Worm (Caenorhabditis elegans): ENCODE measurements around the gene F41H10.12.
A peak's percentile ranks its signal among the peaks of the same experiment; 100 is the strongest.

F41H10.12 gene

ce11 chrIV:5389951-5390350 is 4.8 kb downstream of the F41H10.12 start (continued):
- TF ChIP-seq mdt-29 (GFP tag; IDR thresholded peaks at IDR 0.05) (no peak), nhr-41 (GFP tag; IDR thresholded peaks at IDR 0.05) (no peak), Y105C5A.15 (GFP tag; IDR thresholded peaks at IDR 0.05) (no peak), unc-62 (GFP tag; optimal IDR thresholded peaks at IDR 0.05 in 1 of 2) (no peak), unc-62 (tag; optimal IDR thresholded peaks at IDR 0.05) (no peak), ces-1 (GFP tag; optimal IDR thresholded peaks at IDR 0.05) (no peak), zip-11 (GFP tag; IDR thresholded peaks at IDR 0.05) (no peak), F49E8.2 (tag; optimal IDR thresholded peaks at IDR 0.05; ENCODE audit: borderline replicate concordance) (peak; percentile 56), F37D6.2 (tag; optimal IDR thresholded peaks at IDR 0.05) (no peak), pqm-1 (tag; optimal IDR thresholded peaks at IDR 0.05) (no peak)

- TF ChIP-seq nhr-42 (GFP tag; IDR thresholded peaks at IDR 0.05) (no peak), T26A8.4 (GFP tag; IDR thresholded peaks at IDR 0.05) (no peak), snpc-1.2 (GFP tag; IDR thresholded peaks at IDR 0.05) (no peak)
These were observed 6.5 kb downstream of the F41H10.12 start, which contains the start of the genes htp-1 and ZK616.5 for ce11 chrIV:5391507-5392057. Gene htp-1 (minus strand): TSS chrIV:5391557. Gene ZK616.5 (plus strand): TSS chrIV:5391929.

- TF ChIP-seq hlh-30 (tag; optimal IDR thresholded peaks at IDR 0.05; ENCODE audit: insufficient read depth) (peak; percentile 62), dmd-9 (GFP tag; IDR thresholded peaks at IDR 0.05) (no peak), tra-1 (GFP tag; IDR thresholded peaks at IDR 0.05) (no peak), jun-1 (tag; optimal IDR thresholded peaks at IDR 0.05) (no peak), D1046.2 (GFP tag; IDR thresholded peaks at IDR 0.05) (no peak), pha-4 (GFP tag; IDR thresholded peaks at IDR 0.05) (0 out of 2 replicates have a peak, but pooled peaks have one; percentile 17), pha-4 (tag; optimal IDR thresholded peaks at IDR 0.05) (no peak), nhr-77 (tag; optimal IDR thresholded peaks at IDR 0.05) (peak; percentile 22), hmg-1.1 (GFP tag; IDR thresholded peaks at IDR 0.05) (no peak), zip-11 (GFP tag; IDR thresholded peaks at IDR 0.05) (no peak), zfp-2 (tag; optimal IDR thresholded peaks at IDR 0.05) (no peak), lsy-2 (tag; optimal IDR thresholded peaks at IDR 0.05) (no peak), fos-1 (tag; optimal IDR thresholded peaks at IDR 0.05) (no peak), daf-16 (GFP tag; optimal IDR thresholded peaks at IDR 0.05) (no peak), daf-16 (tag; optimal IDR thresholded peaks at IDR 0.05) (peak; percentile 76), dve-1 (tag; optimal IDR thresholded peaks at IDR 0.05; ENCODE audit: insufficient read depth) (peak; percentile 71), unc-62 (GFP tag; optimal IDR thresholded peaks at IDR 0.05 in 1 of 2) (no peak), unc-62 (tag; optimal IDR thresholded peaks at IDR 0.05) (no peak), ceh-44 (GFP tag; IDR thresholded peaks at IDR 0.05) (no peak), egl-27 (tag; optimal IDR thresholded peaks at IDR 0.05) (no peak), mdt-29 (GFP tag; IDR thresholded peaks at IDR 0.05) (peak; percentile 63), dmd-6 (GFP tag; IDR thresholded peaks at IDR 0.05) (peak; percentile 56), lin-13 (GFP tag; optimal IDR thresholded peaks at IDR 0.05) (no peak), T20F7.1 (GFP tag; optimal IDR thresholded peaks at IDR 0.05) (no peak), madf-5 (GFP tag; IDR thresholded peaks at IDR 0.05) (no peak), ceh-20 (GFP tag; IDR thresholded peaks at IDR 0.05) (no peak), mes-2 (tag; optimal IDR thresholded peaks at IDR 0.05; ENCODE audit: poor library complexity, severe bottlenecking) (peak; percentile 16), nhr-6 (tag; optimal IDR thresholded peaks at IDR 0.05) (no peak), ama-1 (optimal IDR thresholded peaks at IDR 0.05) (peak; percentile 53), duxl-1 (tag; optimal IDR thresholded peaks at IDR 0.05; ENCODE audit: poor library complexity) (peak; percentile 31), spr-3 (GFP tag; optimal IDR thresholded peaks at IDR 0.05) (no peak), nhr-28 (tag; optimal IDR thresholded peaks at IDR 0.05) (peak; percentile 39), arid-1 (GFP tag; conservative IDR thresholded peaks at IDR 0.05) (no peak), dmd-8 (GFP tag; IDR thresholded peaks at IDR 0.05) (no peak), ces-1 (GFP tag; optimal IDR thresholded peaks at IDR 0.05) (no peak), lin-15B (tag; optimal IDR thresholded peaks at IDR 0.05) (no peak), ceh-82 (tag; optimal IDR thresholded peaks at IDR 0.05) (no peak), nhr-48 (tag; optimal IDR thresholded peaks at IDR 0.05) (no peak), daf-12 (tag; optimal IDR thresholded peaks at IDR 0.05) (no peak), set-16 (GFP tag; IDR thresholded peaks at IDR 0.05) (no peak)
These were observed 8.4 kb downstream of the F41H10.12 start for ce11 chrIV:5393566-5393965.

Measured in whole organism, L4 larva.